Worm (Caenorhabditis elegans) whole organism, L4/young adult: ENCODE results near the gene egl-21.

Experiments
- W03F9.2 ChIP-seq: fragments of 150-350 bp; optimal IDR thresholded peaks from 2 replicates; lab custom pipeline; 2014; ENCODE audit warnings: missing biosample characterization, missing genetic modification characterization
- dao-5 ChIP-seq: sonication (generic microtip); optimal IDR thresholded peaks from 2 replicates; lab custom pipeline; 2016; ENCODE audit warnings: missing genotype, missing genetic modification characterization, moderate library complexity, missing compliant biosample characterization
- him-1 ChIP-seq: sonication (generic microtip); optimal IDR thresholded peaks from 2 replicates; lab custom pipeline; 2016; ENCODE audit warnings: missing genotype, missing genetic modification reagents, missing genetic modification characterization, missing compliant biosample characterization

- TF ChIP-seq him-1 (tag; lab: Kevin White, UChicago) (no peak), dao-5 (tag; lab: Kevin White, UChicago) (no peak), W03F9.2 (tag; lab: Kevin White, UChicago) (no peak)
These were observed 31.1 kb upstream of the egl-21 start for ce11 chrIV:10512752-10513151.
